Worm (Caenorhabditis elegans): ENCODE results near the gene sri-46.

Gene sri-46

ce11 chrII:661696-662095 is 9.2 kb downstream of the sri-46 start, which contains the start of gene sri-45 (continued):
- no peak for TF ChIP-seq cebp-1 (GFP tag; IDR thresholded peaks at IDR 0.05)
- TF ChIP-seq cebp-1 (tag; optimal IDR thresholded peaks at IDR 0.05), result no peak

DNA sequence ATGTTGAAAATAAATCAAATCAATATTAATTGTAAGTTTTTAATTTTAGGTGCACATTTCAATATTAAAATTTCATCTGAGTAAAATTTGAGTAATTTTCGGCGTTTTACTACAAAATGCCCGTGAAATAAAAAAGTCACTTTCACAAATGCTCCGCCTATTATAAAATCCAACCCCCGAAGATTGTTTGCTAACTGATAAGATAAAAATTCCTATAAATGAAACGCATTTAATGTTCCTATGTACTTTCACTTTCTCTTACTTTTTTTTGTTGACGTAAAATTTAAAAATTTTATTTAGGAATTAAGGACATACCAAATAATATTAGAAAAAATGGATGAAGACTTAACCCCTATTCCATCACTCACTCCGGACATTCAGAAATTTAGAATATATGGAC is 12.6 kb downstream of the sri-46 start, which contains the start of gene sdz-24:
TSS of gene sdz-24 (plus strand) at position 301 of the 400 bp plus-strand sequence.
- TF ChIP-seq ztf-3 (GFP tag; optimal IDR thresholded peaks at IDR 0.05), result no peak
- TF ChIP-seq lin-26 (GFP tag; IDR thresholded peaks at IDR 0.05), result no peak

DNA sequence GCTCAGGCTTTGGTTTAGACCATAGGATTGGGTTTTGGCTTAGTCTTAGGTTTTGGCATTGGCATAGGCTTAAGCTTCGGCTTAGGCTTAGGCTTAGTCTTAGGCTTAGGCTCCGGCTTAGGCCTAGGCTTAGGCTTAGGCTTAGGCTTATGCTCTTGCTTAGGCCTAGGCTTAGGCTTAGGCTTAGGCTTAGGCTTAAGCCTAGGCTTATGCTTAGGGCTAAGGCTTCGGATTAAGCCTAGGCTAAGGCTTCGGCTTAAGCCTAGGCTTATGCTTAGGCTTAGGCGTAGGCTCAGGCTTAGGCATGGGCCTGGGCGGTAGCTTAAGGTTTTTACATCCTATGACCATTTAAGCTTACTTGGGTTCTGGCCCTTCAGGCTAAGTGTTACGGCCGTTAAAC is 19.6 kb downstream of the sri-46 start:
- TF ChIP-seq ama-1 (optimal IDR thresholded peaks at IDR 0.05) (no peak), ama-1 (GFP tag; optimal IDR thresholded peaks at IDR 0.05) (no peak), T26A5.8 (tag; optimal IDR thresholded peaks at IDR 0.05) (no peak), T07F8.4 (tag; optimal IDR thresholded peaks at IDR 0.05) (no peak), xnd-1 (tag; optimal IDR thresholded peaks at IDR 0.05) (no peak), ceh-58 (GFP tag; IDR thresholded peaks at IDR 0.05) (no peak), ztf-6 (GFP tag; IDR thresholded peaks at IDR 0.05) (no peak), aptf-2 (GFP tag; conservative IDR thresholded peaks at IDR 0.05) (no peak), B0336.3 (GFP tag; IDR thresholded peaks at IDR 0.05) (no peak)

- TF ChIP-seq hmg-1.2 (GFP tag; IDR thresholded peaks at IDR 0.05) (0 out of 2 replicates have a peak, but pooled peaks have one; percentile 18), mcd-1 (GFP tag; IDR thresholded peaks at IDR 0.05) (peak; percentile 54; the same call in 1 of the 2 replicates), mes-4 (tag; optimal IDR thresholded peaks at IDR 0.05) (no peak), ztf-18 (tag; optimal IDR thresholded peaks at IDR 0.05) (peak; percentile 92), F23B12.7 (tag; optimal IDR thresholded peaks at IDR 0.05; ENCODE audit: insufficient read depth) (peak; percentile 33), lsl-1 (GFP tag; optimal IDR thresholded peaks at IDR 0.05) (peak; percentile 4)
Measured at ce11 chrII:650321-651005, 20.5 kb downstream of the sri-46 start, which contains the start of the genes K07E8.7 and frpr-14. K07E8.7 (minus strand) TSS chrII:650367. frpr-14 (plus strand) TSS chrII:650955.

DNA sequence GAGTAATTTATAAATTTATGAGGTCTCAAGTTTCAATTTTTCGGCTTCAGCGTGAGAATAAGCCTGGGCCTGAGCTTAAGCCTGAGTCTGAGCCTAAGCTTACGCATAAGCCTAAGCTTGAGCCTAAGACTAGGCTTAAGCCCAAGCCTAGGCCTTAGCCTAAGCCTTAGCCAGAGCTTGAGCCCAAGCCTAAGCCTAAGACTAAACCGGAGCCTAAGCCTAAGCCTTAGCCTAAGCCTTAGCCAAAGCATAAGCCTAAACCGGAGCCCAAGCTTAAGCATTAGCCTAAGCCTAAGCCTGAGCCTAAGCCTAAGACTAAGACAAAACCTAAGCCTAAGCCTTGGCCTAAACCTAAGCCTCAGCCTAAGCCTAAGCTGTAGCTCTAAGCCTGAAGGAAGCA is 27.2 kb downstream of the sri-46 start:
- TF ChIP-seq bed-2 (GFP tag; IDR thresholded peaks at IDR 0.05) (no peak), lin-26 (GFP tag; IDR thresholded peaks at IDR 0.05) (no peak), hlh-12 (tag; optimal IDR thresholded peaks at IDR 0.05) (no peak), ztf-25 (GFP tag; IDR thresholded peaks at IDR 0.05) (no peak), attf-5 (GFP tag; optimal IDR thresholded peaks at IDR 0.05) (no peak), Y67H2A.10 (GFP tag; conservative IDR thresholded peaks at IDR 0.05) (no peak), dox-1 (GFP tag; IDR thresholded peaks at IDR 0.05) (no peak), ztf-26 (tag; optimal IDR thresholded peaks at IDR 0.05) (no peak), dpl-1 (GFP tag; optimal IDR thresholded peaks at IDR 0.05) (no peak), attf-6 (GFP tag; IDR thresholded peaks at IDR 0.05) (no peak), snpc-4 (GFP tag; optimal IDR thresholded peaks at IDR 0.05) (no peak), snpc-4 (tag; optimal IDR thresholded peaks at IDR 0.05) (no peak), Y79H2A.3 (GFP tag; conservative IDR thresholded peaks at IDR 0.05) (no peak)

ce11 chrII:639467-639866 is 31.5 kb downstream of the sri-46 start, which contains the start of gene K07E8.6:
K07E8.6 (minus strand) TSS chrII:639567.
- TF ChIP-seq nhr-90 (tag; optimal IDR thresholded peaks at IDR 0.05) (no peak), nhr-27 (tag; optimal IDR thresholded peaks at IDR 0.05) (no peak), T26A5.8 (tag; optimal IDR thresholded peaks at IDR 0.05) (no peak), sea-2 (GFP tag; IDR thresholded peaks at IDR 0.05) (no peak), F57C9.4 (tag; optimal IDR thresholded peaks at IDR 0.05) (no peak), dpl-1 (GFP tag; optimal IDR thresholded peaks at IDR 0.05) (no peak), bed-1 (GFP tag; IDR thresholded peaks at IDR 0.05) (no peak), tbx-9 (tag; optimal IDR thresholded peaks at IDR 0.05; ENCODE audit: borderline replicate concordance) (no peak), ztf-22 (GFP tag; optimal IDR thresholded peaks at IDR 0.05) (no peak), Y56A3A.18 (GFP tag; IDR thresholded peaks at IDR 0.05) (no peak), mel-28 (tag; optimal IDR thresholded peaks at IDR 0.05; ENCODE audit: borderline replicate concordance) (no peak), attf-6 (GFP tag; IDR thresholded peaks at IDR 0.05) (no peak), ekl-4 (GFP tag; IDR thresholded peaks at IDR 0.05) (no peak), nhr-80 (tag; optimal IDR thresholded peaks at IDR 0.05) (no peak)
